Worm (Caenorhabditis elegans) whole organism, young adult: ENCODE results near the gene C26B2.8.

Source experiments
- F10E7.11 ChIP-seq: sonication (generic microtip); optimal IDR thresholded peaks from 2 replicates; lab custom pipeline; 2017; ENCODE audit warnings: mild to moderate bottlenecking, missing genetic modification characterization, moderate library complexity, missing compliant biosample characterization
- F49E8.2 ChIP-seq: sonication (generic microtip); optimal IDR thresholded peaks from 3 replicates; lab custom pipeline; 2017; ENCODE audit warnings: missing genetic modification characterization, mild to moderate bottlenecking, missing compliant biosample characterization, antibody characterized with exemption, moderate library complexity; ENCODE audit not compliant: insufficient read depth
- F55B11.4 ChIP-seq: sonication (generic microtip); optimal IDR thresholded peaks from 2 replicates; lab custom pipeline; 2016; ENCODE audit warnings: missing compliant biosample characterization, missing genetic modification characterization, borderline replicate concordance; ENCODE audit not compliant: insufficient read depth
- K11D2.4 ChIP-seq: fragments of 200-800 bp; sonication (Bioruptor generic); IDR thresholded peaks from 2 replicates; pipeline ENCODE4 v1.3.6; 2022; ENCODE audit warnings: missing genetic modification reagents, missing genetic modification characterization, missing compliant biosample characterization
- Y56A3A.18 ChIP-seq: fragments of 200-800 bp; sonication (Bioruptor generic); IDR thresholded peaks from 2 replicates; pipeline ENCODE4 v1.3.6; 2022; ENCODE audit warnings: missing genetic modification reagents, missing genetic modification characterization, missing compliant biosample characterization
- ama-1 ChIP-seq, 3 experiments: fragments of 150-350 bp in 1 of 3; sonication (generic microtip) in 2 of 3; optimal IDR thresholded peaks; 2 replicates each; lab custom pipeline; 2014 to 2018; ENCODE audit warnings: missing biosample characterization in 2 of 3, missing genetic modification characterization in 2 of 3, missing genetic modification reagents in 2 of 3
- bed-2 ChIP-seq: fragments of 200-800 bp; sonication (Bioruptor generic); IDR thresholded peaks from 2 replicates; pipeline ENCODE4 v1.3.6; 2022; ENCODE audit warnings: missing genetic modification reagents, missing genetic modification characterization, missing compliant biosample characterization
- cebp-2 ChIP-seq: fragments of 200-800 bp; sonication (Bioruptor generic); IDR thresholded peaks from 2 replicates; pipeline ENCODE4 v1.3.6; 2022; ENCODE audit warnings: missing genetic modification characterization, missing compliant biosample characterization
- ceh-100 ChIP-seq: fragments of 200-800 bp; sonication (Bioruptor generic); IDR thresholded peaks from 2 replicates; pipeline ENCODE4 v1.3.6; 2022; ENCODE audit warnings: missing genetic modification reagents, missing genetic modification characterization, missing compliant biosample characterization
- nhr-90 ChIP-seq: sonication (generic microtip); optimal IDR thresholded peaks from 2 replicates; lab custom pipeline; 2016; ENCODE audit warnings: missing genotype, mild to moderate bottlenecking, missing genetic modification characterization, missing compliant biosample characterization
- rpc-1 ChIP-seq, 2 experiments: fragments of 150-350 bp in 1 of 2; sonication (generic microtip) in 1 of 2; optimal IDR thresholded peaks; 2 replicates each; lab custom pipeline; 2014 to 2018; ENCODE audit warnings: missing biosample characterization in 1 of 2, missing genetic modification characterization in 1 of 2, missing genetic modification reagents in 1 of 2, missing genotype in 1 of 2
- snpc-1.1 ChIP-seq: sonication (generic microtip); optimal IDR thresholded peaks from 2 replicates; lab custom pipeline; 2017; ENCODE audit warnings: missing genetic modification characterization, mild to moderate bottlenecking, missing compliant biosample characterization, antibody characterized with exemption, moderate library complexity, missing genotype, missing genetic modification reagents; ENCODE audit not compliant: insufficient read depth
- tlf-1 ChIP-seq: fragments of 200-800 bp; sonication (Bioruptor generic); optimal IDR thresholded peaks from 2 replicates; lab custom pipeline; 2018; ENCODE audit warnings: mild to moderate bottlenecking, missing genetic modification characterization, missing compliant biosample characterization
- zfh-2 ChIP-seq: fragments of 200-800 bp; sonication (Bioruptor generic); conservative IDR thresholded peaks from 2 replicates; pipeline ENCODE4 v1.3.6; 2022; ENCODE audit warnings: missing genetic modification reagents, missing genetic modification characterization, missing compliant biosample characterization

DNA sequence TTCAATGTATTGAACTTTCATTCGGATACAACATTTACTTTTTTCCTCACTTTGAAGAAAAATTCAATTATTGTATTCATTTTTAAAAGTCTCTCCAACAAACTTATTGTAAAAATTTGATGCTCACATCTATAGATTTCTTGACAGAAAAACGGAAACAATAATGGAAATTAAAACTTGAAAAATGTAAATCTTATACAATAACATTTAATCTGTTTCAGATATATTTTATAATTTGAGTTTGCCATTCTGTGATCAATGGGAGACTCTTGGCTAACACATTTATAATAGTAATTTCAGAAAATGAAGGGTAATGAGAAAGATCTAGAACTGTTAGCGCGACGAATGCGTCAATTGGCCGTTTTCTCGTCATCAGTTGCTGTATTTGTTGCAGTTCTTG, 25.6 kb upstream of the C26B2.8 start, which contains the start of gene col-115:
- TF ChIP-seq tlf-1 (GFP tag; lab: Kevin White, UChicago) (no peak), Y56A3A.18 (GFP tag; lab: Robert Waterston, UW) (no peak), snpc-1.1 (tag; lab: Kevin White, UChicago) (no peak), rpc-1 (optimal IDR thresholded peaks at IDR 0.05; lab: Kevin White, UChicago) (no peak), rpc-1 (tag; optimal IDR thresholded peaks at IDR 0.05; lab: Kevin White, UChicago) (no peak), cebp-2 (GFP tag; lab: Robert Waterston, UW) (no peak), K11D2.4 (GFP tag; lab: Robert Waterston, UW) (no peak), F49E8.2 (no peak), ceh-100 (no peak), nhr-90 (tag; lab: Kevin White, UChicago) (no peak), zfh-2 (no peak), ama-1 (optimal IDR thresholded peaks at IDR 0.05; lab: Kevin White, UChicago) (no peak), ama-1 (GFP tag; optimal IDR thresholded peaks at IDR 0.05; lab: Kevin White, UChicago) (no peak), F10E7.11 (tag; lab: Kevin White, UChicago) (no peak), F55B11.4 (tag; lab: Kevin White, UChicago) (no peak), bed-2 (GFP tag; lab: Robert Waterston, UW) (no peak)
